Worm (Caenorhabditis elegans): Measurements from ENCODE around the gene Y22D7AL.15.

- TF ChIP-seq R02D3.7 (tag; optimal IDR thresholded peaks at IDR 0.05): no peak
- no peak for TF ChIP-seq eor-1 (tag; optimal IDR thresholded peaks at IDR 0.05)
- TF ChIP-seq lin-15B (tag; optimal IDR thresholded peaks at IDR 0.05): no peak
- TF ChIP-seq snpc-4 (tag; optimal IDR thresholded peaks at IDR 0.05): no peak
- TF ChIP-seq nhr-25 (tag; optimal IDR thresholded peaks at IDR 0.05): no peak
- no peak for TF ChIP-seq ZK546.5 (tag; optimal IDR thresholded peaks at IDR 0.05)
Observed at ce11 chrIII:1668519-1668918, 8.9 kb upstream of the Y22D7AL.15 start, which contains the start of gene glb-30.
